Worm (Caenorhabditis elegans): ENCODE measurements around the gene rps-21.

- TF ChIP-seq zag-1 (tag; optimal IDR thresholded peaks at IDR 0.05) (no peak), lin-13 (GFP tag; optimal IDR thresholded peaks at IDR 0.05) (no peak), nhr-25 (tag; optimal IDR thresholded peaks at IDR 0.05) (no peak), peb-1 (tag; optimal IDR thresholded peaks at IDR 0.05) (no peak), alr-1 (tag; optimal IDR thresholded peaks at IDR 0.05) (no peak), ZK546.5 (tag; optimal IDR thresholded peaks at IDR 0.05) (no peak), snpc-4 (tag; optimal IDR thresholded peaks at IDR 0.05) (no peak), R02D3.7 (tag; optimal IDR thresholded peaks at IDR 0.05) (no peak), blmp-1 (tag; optimal IDR thresholded peaks at IDR 0.05; ENCODE audit: insufficient read depth) (no peak), nhr-237 (tag; optimal IDR thresholded peaks at IDR 0.05) (no peak), ztf-11 (tag; optimal IDR thresholded peaks at IDR 0.05) (no peak), elt-3 (tag; optimal IDR thresholded peaks at IDR 0.05) (no peak), egl-27 (tag; optimal IDR thresholded peaks at IDR 0.05) (no peak), unc-62 (GFP tag; optimal IDR thresholded peaks at IDR 0.05) (no peak)
These were observed 37.2 kb upstream of the rps-21 start, which contains the start of gene hsp-75 for ce11 chrIII:7226607-7227006.

Data from whole organism, L2 larva.